Fruit fly (Drosophila melanogaster) whole organism, embryonic: ENCODE measurements around the gene Cpr5C.

Experiments
- B-H2 ChIP-seq: fragments of 200-800 bp; sonication (Bioruptor generic); optimal IDR thresholded peaks from 2 replicates; lab custom pipeline; 2018; ENCODE audit warnings: missing biosample characterization, mild to moderate bottlenecking, missing genetic modification characterization
- Bteb2 ChIP-seq: fragments of 200-800 bp; sonication (Bioruptor generic); optimal IDR thresholded peaks from 2 replicates; lab custom pipeline; 2016; ENCODE audit warnings: missing biosample characterization, missing genetic modification characterization
- C15 ChIP-seq: fragments of 200-800 bp; sonication (Bioruptor generic); IDR thresholded peaks from 3 replicates; pipeline ENCODE4 v1.3.6; 2022; ENCODE audit warnings: missing biosample characterization, missing genetic modification characterization
- CG10979 ChIP-seq: fragments of 200-800 bp; sonication (Bioruptor generic); optimal IDR thresholded peaks from 2 replicates; lab custom pipeline; 2018; ENCODE audit warnings: missing biosample characterization, mild to moderate bottlenecking, missing genetic modification characterization, moderate library complexity
- CG11456 ChIP-seq: fragments of 200-800 bp; sonication (Bioruptor generic); IDR thresholded peaks from 3 replicates; pipeline ENCODE4 v1.3.6; 2022; ENCODE audit warnings: missing biosample characterization, missing genetic modification characterization
- CG12104 ChIP-seq: fragments of 200-800 bp; sonication (Bioruptor generic); optimal IDR thresholded peaks from 3 replicates; lab custom pipeline; 2016; ENCODE audit warnings: missing biosample characterization, missing genetic modification characterization
- CG13624 ChIP-seq: fragments of 200-800 bp; sonication (Bioruptor generic); optimal IDR thresholded peaks from 2 replicates; lab custom pipeline; 2016; ENCODE audit warnings: missing biosample characterization, missing genetic modification characterization
- CG14965 ChIP-seq: fragments of 200-800 bp; sonication (Bioruptor generic); optimal IDR thresholded peaks from 2 replicates; lab custom pipeline; 2016; ENCODE audit warnings: missing biosample characterization, missing genetic modification characterization, borderline replicate concordance
- CG15601 ChIP-seq: fragments of 200-800 bp; sonication (Bioruptor generic); optimal IDR thresholded peaks from 3 replicates; lab custom pipeline; 2019; ENCODE audit warnings: missing biosample characterization, mild to moderate bottlenecking, missing genetic modification characterization, moderate library complexity
- CG15696 ChIP-seq: fragments of 200-800 bp; sonication (Bioruptor generic); optimal IDR thresholded peaks from 2 replicates; lab custom pipeline; 2019; ENCODE audit warnings: missing biosample characterization, mild to moderate bottlenecking, missing genetic modification characterization, moderate library complexity
- CG16863 ChIP-seq: fragments of 200-800 bp; sonication (Bioruptor generic); optimal IDR thresholded peaks from 3 replicates; lab custom pipeline; 2016; ENCODE audit warnings: missing biosample characterization, missing genetic modification characterization
- CG17361 ChIP-seq: fragments of 200-800 bp; sonication (Bioruptor generic); IDR thresholded peaks from 3 replicates; pipeline ENCODE4 v1.3.6; 2022; ENCODE audit warnings: missing biosample characterization, missing genetic modification characterization
- CG18476 ChIP-seq: fragments of 200-800 bp; sonication (Bioruptor generic); optimal IDR thresholded peaks from 2 replicates; lab custom pipeline; 2016; ENCODE audit warnings: missing biosample characterization, mild to moderate bottlenecking, missing genetic modification characterization
- CG2116 ChIP-seq: fragments of 200-800 bp; sonication (Bioruptor generic); optimal IDR thresholded peaks from 3 replicates; lab custom pipeline; 2018; ENCODE audit warnings: missing biosample characterization, mild to moderate bottlenecking, missing genetic modification characterization
- CG30431 ChIP-seq: fragments of 200-800 bp; sonication (Bioruptor generic); optimal IDR thresholded peaks from 2 replicates; lab custom pipeline; 2017; ENCODE audit warnings: missing biosample characterization, missing genetic modification characterization
- CG3065 ChIP-seq: fragments of 200-800 bp; sonication (Bioruptor generic); optimal IDR thresholded peaks from 2 replicates; lab custom pipeline; 2016; ENCODE audit warnings: missing biosample characterization, missing genetic modification characterization
- CG3407 ChIP-seq: fragments of 200-800 bp; sonication (Bioruptor generic); optimal IDR thresholded peaks from 2 replicates; lab custom pipeline; 2018; ENCODE audit warnings: missing biosample characterization, mild to moderate bottlenecking, missing genetic modification characterization
- CG3995 ChIP-seq: fragments of 200-800 bp; sonication (Bioruptor generic); optimal IDR thresholded peaks from 3 replicates; lab custom pipeline; 2016; ENCODE audit warnings: missing biosample characterization, missing genetic modification characterization
- CG6254 ChIP-seq: fragments of 200-800 bp; sonication (Bioruptor generic); optimal IDR thresholded peaks from 3 replicates; lab custom pipeline; 2017; ENCODE audit warnings: mild to moderate bottlenecking, missing biosample characterization, missing genetic modification reagents, missing genetic modification characterization
- CG8944 ChIP-seq: fragments of 200-800 bp; sonication (Bioruptor generic); optimal IDR thresholded peaks from 3 replicates; lab custom pipeline; 2016; ENCODE audit warnings: missing biosample characterization, missing genetic modification characterization
- Deaf1 ChIP-seq: fragments of 200-800 bp; optimal IDR thresholded peaks from 3 replicates; lab custom pipeline; 2019; ENCODE audit warnings: missing biosample characterization, mild to moderate bottlenecking, missing genetic modification characterization, moderate library complexity
- Ets65A ChIP-seq: fragments of 200-800 bp; sonication (Bioruptor generic); peaks from one replicate; lab custom pipeline; 2016; ENCODE audit warnings: missing biosample characterization, missing genetic modification characterization
- HLHmδ ChIP-seq: fragments of 200-800 bp; sonication (Bioruptor generic); optimal IDR thresholded peaks from 2 replicates; lab custom pipeline; 2018; ENCODE audit warnings: missing biosample characterization, mild to moderate bottlenecking, missing genetic modification characterization, moderate library complexity
- Lim3 ChIP-seq: fragments of 200-800 bp; sonication (Bioruptor generic); IDR thresholded peaks from 2 replicates; pipeline ENCODE4 v1.3.6; 2022; ENCODE audit warnings: missing biosample characterization, missing genetic modification characterization
- Mad ChIP-seq: fragments of 200-800 bp; sonication (Bioruptor generic); optimal IDR thresholded peaks from 2 replicates; lab custom pipeline; 2016; ENCODE audit warnings: missing biosample characterization, missing genetic modification characterization
- Meics ChIP-seq: fragments of 200-800 bp; sonication (Bioruptor generic); optimal IDR thresholded peaks from 2 replicates; lab custom pipeline; 2017; ENCODE audit warnings: missing biosample characterization, mild to moderate bottlenecking, missing genetic modification characterization
- NC2α ChIP-seq: fragments of 200-800 bp; sonication (Bioruptor generic); optimal IDR thresholded peaks from 2 replicates; lab custom pipeline; 2016; ENCODE audit warnings: missing biosample characterization, missing genetic modification characterization
- PHDP ChIP-seq: fragments of 200-800 bp; sonication (Bioruptor generic); optimal IDR thresholded peaks from 3 replicates; lab custom pipeline; 2018; ENCODE audit warnings: missing biosample characterization, mild to moderate bottlenecking, missing genetic modification characterization, moderate library complexity
- Xbp1 ChIP-seq: fragments of 200-800 bp; sonication (Bioruptor generic); optimal IDR thresholded peaks from 3 replicates; lab custom pipeline; 2016; ENCODE audit warnings: missing biosample characterization, mild to moderate bottlenecking, missing genetic modification characterization
- ab ChIP-seq: fragments of 200-800 bp; sonication (Bioruptor generic); optimal IDR thresholded peaks from 2 replicates; lab custom pipeline; 2016; ENCODE audit warnings: missing biosample characterization, missing genetic modification characterization
- ato ChIP-seq: fragments of 200-800 bp; sonication (Bioruptor generic); IDR thresholded peaks from 2 replicates; pipeline ENCODE4 v1.3.6; 2022; ENCODE audit warnings: missing biosample characterization, missing genetic modification characterization; ENCODE audit not compliant: partially characterized antibody
- az2 ChIP-seq: fragments of 200-800 bp; sonication (Bioruptor generic); optimal IDR thresholded peaks from 3 replicates; lab custom pipeline; 2016; ENCODE audit warnings: missing biosample characterization, missing genetic modification characterization
- cad ChIP-seq: fragments of >200 bp; optimal IDR thresholded peaks from 2 replicates; lab custom pipeline; 2017; ENCODE audit warnings: missing biosample characterization, missing genetic modification characterization
- cato ChIP-seq: fragments of 200-800 bp; sonication (Bioruptor generic); optimal IDR thresholded peaks from 2 replicates; lab custom pipeline; 2016; ENCODE audit warnings: missing biosample characterization, missing genetic modification characterization, borderline replicate concordance
- corto ChIP-seq: fragments of 200-800 bp; sonication (Bioruptor generic); optimal IDR thresholded peaks from 2 replicates; lab custom pipeline; 2016; ENCODE audit warnings: missing biosample characterization, mild to moderate bottlenecking, missing genetic modification characterization, moderate library complexity
- crc ChIP-seq: fragments of 200-800 bp; sonication (Bioruptor generic); optimal IDR thresholded peaks from 2 replicates; lab custom pipeline; 2016; ENCODE audit warnings: missing biosample characterization, missing genetic modification characterization
- ems ChIP-seq: fragments of 200-800 bp; sonication (Bioruptor generic); optimal IDR thresholded peaks from 3 replicates; lab custom pipeline; 2016; ENCODE audit warnings: missing biosample characterization, missing genetic modification characterization
- grn ChIP-seq: fragments of 200-800 bp; sonication (Bioruptor generic); optimal IDR thresholded peaks from 3 replicates; lab custom pipeline; 2017; ENCODE audit warnings: missing biosample characterization, missing genetic modification characterization
- ham ChIP-seq: fragments of 200-800 bp; sonication (Bioruptor generic); IDR thresholded peaks from 2 replicates; pipeline ENCODE4 v1.3.6; 2022; ENCODE audit warnings: missing biosample characterization, missing genetic modification characterization
- her ChIP-seq: fragments of 200-800 bp; sonication (Bioruptor generic); optimal IDR thresholded peaks from 2 replicates; lab custom pipeline; 2016; ENCODE audit warnings: missing biosample characterization, missing genetic modification characterization
- jumu ChIP-seq: fragments of 200-800 bp; sonication (Bioruptor generic); optimal IDR thresholded peaks from 3 replicates; lab custom pipeline; 2016; ENCODE audit warnings: missing biosample characterization, missing genetic modification characterization
- oc ChIP-seq: fragments of 200-800 bp; sonication (Bioruptor generic); optimal IDR thresholded peaks from 2 replicates; lab custom pipeline; 2018; ENCODE audit warnings: missing biosample characterization, mild to moderate bottlenecking, missing genetic modification characterization, moderate library complexity
- sna ChIP-seq: fragments of 200-800 bp; sonication (Bioruptor generic); IDR thresholded peaks from 2 replicates; pipeline ENCODE4 v1.3.6; 2022; ENCODE audit warnings: missing biosample characterization, missing genetic modification characterization; ENCODE audit not compliant: partially characterized antibody
- so ChIP-seq: fragments of 200-800 bp; sonication (Bioruptor generic); IDR thresholded peaks from 3 replicates; pipeline ENCODE4 v1.3.6; 2022; ENCODE audit warnings: missing biosample characterization, missing genetic modification characterization
- sqz ChIP-seq: fragments of 200-800 bp; sonication (Bioruptor generic); optimal IDR thresholded peaks from 3 replicates; lab custom pipeline; 2018; ENCODE audit warnings: missing biosample characterization, mild to moderate bottlenecking, missing genetic modification characterization
- toy ChIP-seq: fragments of 200-800 bp; sonication (Bioruptor generic); IDR thresholded peaks from 2 replicates; pipeline ENCODE4 v1.3.6; 2022; ENCODE audit warnings: missing biosample characterization, missing genetic modification characterization
- ttk ChIP-seq: fragments of 200-800 bp; sonication (Bioruptor generic); IDR thresholded peaks from 2 replicates; pipeline ENCODE4 v2.1.2; 2022; ENCODE audit warnings: missing biosample characterization, missing genetic modification characterization
- tup ChIP-seq: fragments of 200-800 bp; sonication (Bioruptor generic); optimal IDR thresholded peaks from 2 replicates; lab custom pipeline; 2016; ENCODE audit warnings: missing biosample characterization, mild to moderate bottlenecking, missing genetic modification characterization, moderate library complexity
- z ChIP-seq: fragments of 200-800 bp; sonication (Bioruptor generic); IDR thresholded peaks from 3 replicates; pipeline ENCODE4 v1.3.6; 2022; ENCODE audit warnings: missing biosample characterization, missing genetic modification characterization

Gene Cpr5C

dm6 chrX:5764001-5764892 is 40.2 kb upstream of the Cpr5C start, which contains the start of the genes MAPk-Ak2 and CG42699 (continued):
- TF ChIP-seq CG3065 (GFP tag; lab: Kevin White, UChicago) = peak; percentile 57
- peak; percentile 95 for TF ChIP-seq sqz (GFP tag; lab: Kevin White, UChicago)
- peak; percentile 85 for TF ChIP-seq her (GFP tag; lab: Kevin White, UChicago)
- peak; percentile 68 for TF ChIP-seq CG8944 (GFP tag; lab: Kevin White, UChicago)
- no peak for TF ChIP-seq cad (GFP tag; lab: Kevin White, UChicago)
- TF ChIP-seq toy (GFP tag; lab: Robert Waterston, UW) = peak; percentile 40; the same call in 1 of the 2 replicates
- TF ChIP-seq CG30431 (GFP tag; lab: Kevin White, UChicago) = no peak
- peak; percentile 79 for TF ChIP-seq PHDP (tag; lab: Kevin White, UChicago)
- peak; percentile 84 for TF ChIP-seq Meics
- TF ChIP-seq az2 = no peak
- TF ChIP-seq C15 (GFP tag; lab: Robert Waterston, UW) = no peak
- peak; percentile 54 for TF ChIP-seq Bteb2 (GFP tag; lab: Kevin White, UChicago)
- TF ChIP-seq ham (GFP tag; lab: Robert Waterston, UW) = no peak
- TF ChIP-seq so (GFP tag; lab: Robert Waterston, UW) = peak; percentile 86
- peak; percentile 49 for TF ChIP-seq CG18476 (GFP tag; lab: Kevin White, UChicago)
- no peak for TF ChIP-seq corto (GFP tag; lab: Kevin White, UChicago)
- peak; percentile 43; the same call in 1 of the 2 replicates for TF ChIP-seq sna (GFP tag; lab: Robert Waterston, UW)
- TF ChIP-seq CG17361 (GFP tag; lab: Robert Waterston, UW) = peak; percentile 70; the same call in 2 of the 3 replicates
- peak; percentile 75 for TF ChIP-seq jumu (GFP tag; lab: Kevin White, UChicago)
- peak; percentile 54 for TF ChIP-seq tup (GFP tag; lab: Kevin White, UChicago)
- peak; percentile 71 for TF ChIP-seq crc (GFP tag; lab: Kevin White, UChicago)
- TF ChIP-seq CG15696 (tag; lab: Kevin White, UChicago) = peak; percentile 89
- TF ChIP-seq Mad (GFP tag; lab: Kevin White, UChicago) = peak; percentile 49
- peak; percentile 52 for TF ChIP-seq CG14965 (GFP tag; lab: Kevin White, UChicago)
- TF ChIP-seq ems = peak; percentile 73
- TF ChIP-seq CG11456 = peak; percentile 70; the same call in 2 of the 3 replicates
- peak; percentile 78 for TF ChIP-seq CG13624 (GFP tag; lab: Kevin White, UChicago)
- TF ChIP-seq CG6254 (GFP tag; lab: Kevin White, UChicago) = peak; percentile 38
- peak; percentile 95 for TF ChIP-seq grn (GFP tag; lab: Kevin White, UChicago)
- TF ChIP-seq CG3407 (GFP tag; lab: Kevin White, UChicago) = peak; percentile 90
- TF ChIP-seq ttk = no peak
- TF ChIP-seq z (GFP tag; lab: Robert Waterston, UW) = peak; percentile 61; the same call in 1 of the 3 replicates
- TF ChIP-seq CG3995 (GFP tag; lab: Kevin White, UChicago) = peak; percentile 77
- TF ChIP-seq NC2α (GFP tag; lab: Kevin White, UChicago) = peak; percentile 55
- peak; percentile 55 for TF ChIP-seq Ets65A (GFP tag; lab: Kevin White, UChicago)
- peak; percentile 74 for TF ChIP-seq oc (tag; lab: Kevin White, UChicago)
- TF ChIP-seq CG16863 (GFP tag; lab: Kevin White, UChicago) = peak; percentile 78
- peak; percentile 87 for TF ChIP-seq B-H2 (GFP tag; lab: Kevin White, UChicago)
- TF ChIP-seq ato (GFP tag; lab: Robert Waterston, UW) = peak; percentile 69
- TF ChIP-seq Xbp1 (GFP tag; lab: Kevin White, UChicago) = peak; percentile 0
- no peak for TF ChIP-seq Lim3 (GFP tag; lab: Robert Waterston, UW)
- TF ChIP-seq Deaf1 (tag; lab: Kevin White, UChicago) = peak; percentile 21
- TF ChIP-seq cato (GFP tag; lab: Kevin White, UChicago) = peak; percentile 60
- peak; percentile 96 for TF ChIP-seq CG2116 (GFP tag; lab: Kevin White, UChicago)
- peak; percentile 75 for TF ChIP-seq CG12104
- peak; percentile 87 for TF ChIP-seq CG15601 (tag; lab: Kevin White, UChicago)
- no peak for TF ChIP-seq CG10979 (tag; lab: Kevin White, UChicago)
- peak; percentile 38 for TF ChIP-seq HLHmδ (GFP tag; lab: Kevin White, UChicago)
- TF ChIP-seq ab (GFP tag; lab: Kevin White, UChicago) = no peak
